Fruit fly (Drosophila melanogaster) whole organism, adult: ENCODE results near the gene CG44174.

Experiments
- CG14711 ChIP-seq: fragments of 200-800 bp; sonication (Bioruptor generic); optimal IDR thresholded peaks from 2 replicates; lab custom pipeline; 2018; ENCODE audit warnings: missing biosample characterization, mild to moderate bottlenecking, missing genetic modification characterization, moderate library complexity
- CG33017 ChIP-seq: fragments of 200-800 bp; sonication (Bioruptor generic); optimal IDR thresholded peaks from 2 replicates; lab custom pipeline; 2018; ENCODE audit warnings: missing biosample characterization, mild to moderate bottlenecking, missing genetic modification characterization, moderate library complexity
- Crg-1 ChIP-seq: fragments of 200-800 bp; sonication (Bioruptor generic); optimal IDR thresholded peaks from 2 replicates; lab custom pipeline; 2016; ENCODE audit warnings: missing biosample characterization, missing genetic modification characterization
- bab1 ChIP-seq: fragments of 200-800 bp; sonication (Bioruptor generic); optimal IDR thresholded peaks from 3 replicates; lab custom pipeline; 2019; ENCODE audit warnings: missing biosample characterization, mild to moderate bottlenecking, missing genetic modification characterization, moderate library complexity

DNA sequence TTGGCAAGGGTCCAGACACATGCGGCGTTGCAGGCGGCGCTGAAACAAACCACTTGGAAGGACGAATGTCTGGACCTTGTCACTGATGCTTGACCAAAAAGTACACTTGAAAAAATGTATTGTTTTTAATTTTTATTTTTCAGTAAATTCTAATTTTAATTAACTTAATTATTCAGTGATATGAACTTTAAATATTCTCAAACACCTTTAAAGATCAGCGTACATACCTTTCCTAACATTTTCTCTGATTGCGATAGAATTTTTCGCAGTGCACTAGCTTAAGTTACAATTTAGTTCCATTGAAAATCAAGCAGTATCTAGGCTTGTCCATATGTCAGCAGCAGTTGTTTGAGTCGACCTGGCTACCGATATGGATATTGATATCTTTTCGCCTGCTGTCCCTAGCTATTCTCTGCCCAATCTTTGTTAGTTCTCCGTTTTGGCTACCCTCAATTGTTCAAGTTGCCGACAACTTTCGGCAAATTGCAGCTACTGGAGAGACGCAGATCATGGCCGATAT lies 41.8 kb upstream of the CG44174 start:
- TF ChIP-seq CG33017 (tag; lab: Kevin White, UChicago) (no peak), bab1 (GFP tag; lab: Kevin White, UChicago) (no peak), CG14711 (tag; lab: Kevin White, UChicago) (no peak), Crg-1 (GFP tag; lab: Kevin White, UChicago) (no peak)
